Worm (Caenorhabditis elegans) whole organism, L4/young adult: ENCODE measurements around the gene K08D8.6.

Source experiments
- W03F9.2 ChIP-seq: fragments of 150-350 bp; optimal IDR thresholded peaks from 2 replicates; lab custom pipeline; 2014; ENCODE audit warnings: missing biosample characterization, missing genetic modification characterization
- dao-5 ChIP-seq: sonication (generic microtip); optimal IDR thresholded peaks from 2 replicates; lab custom pipeline; 2016; ENCODE audit warnings: missing genotype, missing genetic modification characterization, moderate library complexity, missing compliant biosample characterization
- him-1 ChIP-seq: sonication (generic microtip); optimal IDR thresholded peaks from 2 replicates; lab custom pipeline; 2016; ENCODE audit warnings: missing genotype, missing genetic modification reagents, missing genetic modification characterization, missing compliant biosample characterization

K08D8.6 gene

ce11 chrIV:12890445-12890844 is at the start of gene K08D8.6:
K08D8.6 (minus strand) TSS chrIV:12890508.
- TF ChIP-seq W03F9.2 (no peak), him-1 (no peak), dao-5 (no peak)

- TF ChIP-seq W03F9.2 (peak; percentile 28), dao-5 (no peak)
Observed at ce11 chrIV:12936221-12936776, 46.0 kb upstream of the K08D8.6 start, which contains the start of the genes cld-1 and dod-21. cld-1 (minus strand) TSS chrIV:12936271. dod-21 (plus strand) TSS chrIV:12936738.

- TF ChIP-seq him-1 (no peak), dao-5 (no peak)
Observed at ce11 chrIV:12926639-12927038, 36.3 kb upstream of the K08D8.6 start, which contains the start of gene srlf-5. srlf-5 (minus strand) TSS chrIV:12926739.

ce11 chrIV:12924332-12924731 is 34.0 kb upstream of the K08D8.6 start, which contains the start of gene srlf-4:
srlf-4 (minus strand) TSS chrIV:12924432.
- TF ChIP-seq him-1 = no peak
- no peak for TF ChIP-seq W03F9.2
- no peak for TF ChIP-seq dao-5

ce11 chrIV:12921027-12921426 is 30.7 kb upstream of the K08D8.6 start, which contains the start of gene C32H11.4:
C32H11.4 (plus strand) TSS chrIV:12921264.
- TF ChIP-seq W03F9.2 (no peak), dao-5 (no peak), him-1 (no peak)

ce11 chrIV:12920553-12920952 is 30.2 kb upstream of the K08D8.6 start:
- TF ChIP-seq dao-5 (no peak), W03F9.2 (no peak), him-1 (no peak)

- TF ChIP-seq him-1 (no peak), W03F9.2 (no peak), dao-5 (no peak)
Observed at ce11 chrIV:12918256-12918655, 27.9 kb upstream of the K08D8.6 start, which contains the start of gene C32H11.3. C32H11.3 (plus strand) TSS chrIV:12918556.

ce11 chrIV:12915479-12915878 is 25.2 kb upstream of the K08D8.6 start, which contains the start of gene srz-15:
srz-15 (plus strand) TSS chrIV:12915779.
- no peak for TF ChIP-seq him-1
- TF ChIP-seq dao-5 = no peak
- no peak for TF ChIP-seq W03F9.2

- TF ChIP-seq dao-5 (no peak), W03F9.2 (no peak), him-1 (no peak)
Observed at ce11 chrIV:12914532-12915019, 24.3 kb upstream of the K08D8.6 start, which contains the start of gene irg-6. irg-6 (minus strand) TSS chrIV:12914969.

ce11 chrIV:12911990-12912389 is 21.7 kb upstream of the K08D8.6 start, which contains the start of gene K08D8.5:
K08D8.5 (minus strand) TSS chrIV:12912129.
- TF ChIP-seq W03F9.2 (no peak), him-1 (no peak), dao-5 (no peak)

- TF ChIP-seq W03F9.2 = no peak
- no peak for TF ChIP-seq dao-5
- TF ChIP-seq him-1 = no peak
Observed at ce11 chrIV:12909871-12910270, 19.6 kb upstream of the K08D8.6 start, which contains the start of gene K08D8.4. K08D8.4 (minus strand) TSS chrIV:12909998.

- TF ChIP-seq him-1 (no peak), W03F9.2 (no peak)
Observed at ce11 chrIV:12906529-12906928, 16.2 kb upstream of the K08D8.6 start, which contains the start of gene K08D8.3. K08D8.3 (minus strand) TSS chrIV:12906659.

- TF ChIP-seq dao-5 = no peak
- no peak for TF ChIP-seq W03F9.2
- TF ChIP-seq him-1 = no peak
Observed at ce11 chrIV:12903687-12904086, 13.4 kb upstream of the K08D8.6 start.

ce11 chrIV:12902430-12903110 is 12.3 kb upstream of the K08D8.6 start, which contains the start of gene K08D8.2:
K08D8.2 (plus strand) TSS chrIV:12903060.
- TF ChIP-seq W03F9.2 (no peak), dao-5 (no peak)

- TF ChIP-seq him-1 (no peak), dao-5 (no peak), W03F9.2 (no peak)
Observed at ce11 chrIV:12901602-12902001, 11.3 kb upstream of the K08D8.6 start.

ce11 chrIV:12900267-12900666 is 10.0 kb upstream of the K08D8.6 start, which contains the start of gene K08D8.10:
K08D8.10 (plus strand) TSS chrIV:12900567.
- no peak for TF ChIP-seq dao-5
- no peak for TF ChIP-seq W03F9.2
- no peak for TF ChIP-seq him-1
